Worm (Caenorhabditis elegans) whole organism, L4/young adult: ENCODE measurements around the gene rabx-5.

ENCODE experiments used
- W03F9.2 ChIP-seq: fragments of 150-350 bp; optimal IDR thresholded peaks from 2 replicates; lab custom pipeline; 2014; ENCODE audit warnings: missing biosample characterization, missing genetic modification characterization
- dao-5 ChIP-seq: sonication (generic microtip); optimal IDR thresholded peaks from 2 replicates; lab custom pipeline; 2016; ENCODE audit warnings: missing genotype, missing genetic modification characterization, moderate library complexity, missing compliant biosample characterization
- him-1 ChIP-seq: sonication (generic microtip); optimal IDR thresholded peaks from 2 replicates; lab custom pipeline; 2016; ENCODE audit warnings: missing genotype, missing genetic modification reagents, missing genetic modification characterization, missing compliant biosample characterization

- TF ChIP-seq W03F9.2: no peak
- TF ChIP-seq him-1 (tag; lab: Kevin White, UChicago): no peak
- TF ChIP-seq dao-5 (tag; lab: Kevin White, UChicago): no peak
These were observed 26.8 kb downstream of the rabx-5 start for ce11 chrIII:10631870-10632509.
